Worm (Caenorhabditis elegans) whole organism, L3 larva: ENCODE results near the gene T04A8.13.

Experiments
- R02D3.7 ChIP-seq: fragments of 150-350 bp; optimal IDR thresholded peaks from 2 replicates; lab custom pipeline; 2014; ENCODE audit warnings: missing biosample characterization, missing genetic modification characterization
- ZK546.5 ChIP-seq: sonication (generic microtip); optimal IDR thresholded peaks from 2 replicates; lab custom pipeline; 2017; ENCODE audit warnings: missing biosample characterization, missing genetic modification characterization
- aly-2 ChIP-seq: fragments of 150-350 bp; optimal IDR thresholded peaks from 2 replicates; lab custom pipeline; 2014; ENCODE audit warnings: missing biosample characterization, missing genetic modification characterization
- ama-1 ChIP-seq: fragments of 150-350 bp; optimal IDR thresholded peaks from 2 replicates; lab custom pipeline; 2018
- ceh-16 ChIP-seq: sonication (generic microtip); optimal IDR thresholded peaks from 2 replicates; lab custom pipeline; 2017; ENCODE audit warnings: missing biosample characterization, missing genetic modification characterization
- ceh-28 ChIP-seq: fragments of 150-350 bp; optimal IDR thresholded peaks from 2 replicates; lab custom pipeline; 2014; ENCODE audit warnings: missing biosample characterization, missing genetic modification reagents, missing genetic modification characterization
- ceh-82 ChIP-seq: fragments of 150-350 bp; optimal IDR thresholded peaks from 2 replicates; lab custom pipeline; 2014; ENCODE audit warnings: missing biosample characterization, missing genetic modification characterization
- ceh-9 ChIP-seq: sonication (generic microtip); optimal IDR thresholded peaks from 2 replicates; lab custom pipeline; 2018; ENCODE audit warnings: missing biosample characterization, missing genetic modification characterization
- daf-12 ChIP-seq: fragments of 150-350 bp; optimal IDR thresholded peaks from 2 replicates; lab custom pipeline; 2014; ENCODE audit warnings: missing biosample characterization, missing genetic modification reagents, missing genetic modification characterization
- egl-5 ChIP-seq: fragments of 150-350 bp; optimal IDR thresholded peaks from 2 replicates; lab custom pipeline; 2017; ENCODE audit warnings: missing biosample characterization, missing genetic modification reagents, missing genetic modification characterization, inconsistent platforms
- elt-1 ChIP-seq: fragments of 150-350 bp; optimal IDR thresholded peaks from 2 replicates; lab custom pipeline; 2014; ENCODE audit warnings: missing biosample characterization, missing genetic modification characterization
- elt-2 ChIP-seq: sonication (generic microtip); optimal IDR thresholded peaks from 2 replicates; lab custom pipeline; 2016; ENCODE audit warnings: missing genetic modification reagents, mild to moderate bottlenecking, missing genetic modification characterization, missing compliant biosample characterization
- elt-3 ChIP-seq, 3 experiments: fragments of 150-350 bp in 1 of 3; sonication (generic microtip) in 2 of 3; optimal IDR thresholded peaks; 2 replicates in 2 of 3; 4 replicates in 1 of 3; lab custom pipeline; 2014 to 2017; ENCODE audit warnings: missing biosample characterization in 3 of 3, missing genetic modification characterization in 3 of 3
- eor-1 ChIP-seq, 2 experiments: fragments of 150-350 bp; optimal IDR thresholded peaks; 2 replicates each; lab custom pipeline; 2014 to 2018; ENCODE audit warnings: missing biosample characterization in 2 of 2, missing genetic modification characterization in 2 of 2
- fkh-10 ChIP-seq: sonication (generic microtip); optimal IDR thresholded peaks from 2 replicates; lab custom pipeline; 2017; ENCODE audit warnings: missing biosample characterization, missing genetic modification reagents, missing genetic modification characterization
- fkh-2 ChIP-seq: fragments of 150-350 bp; optimal IDR thresholded peaks from 2 replicates; lab custom pipeline; 2014; ENCODE audit warnings: missing biosample characterization, missing genetic modification reagents, missing genetic modification characterization
- fos-1 ChIP-seq: fragments of 150-350 bp; optimal IDR thresholded peaks from 2 replicates; lab custom pipeline; 2014; ENCODE audit warnings: missing biosample characterization, missing genetic modification characterization
- hmg-11 ChIP-seq: sonication (generic microtip); optimal IDR thresholded peaks from 2 replicates; lab custom pipeline; 2016; ENCODE audit warnings: missing genetic modification characterization, missing compliant biosample characterization
- jun-1 ChIP-seq: fragments of 150-350 bp; optimal IDR thresholded peaks from 2 replicates; lab custom pipeline; 2014; ENCODE audit warnings: missing biosample characterization, missing genetic modification reagents, missing genetic modification characterization
- lin-15B ChIP-seq: fragments of 150-350 bp; optimal IDR thresholded peaks from 2 replicates; lab custom pipeline; 2014; ENCODE audit warnings: missing biosample characterization, missing genetic modification characterization
- lin-39 ChIP-seq: fragments of 150-350 bp; optimal IDR thresholded peaks from 2 replicates; lab custom pipeline; 2018; ENCODE audit warnings: missing biosample characterization, missing genetic modification reagents, missing genetic modification characterization
- lsy-12 ChIP-seq: sonication (generic microtip); optimal IDR thresholded peaks from 2 replicates; lab custom pipeline; 2016; ENCODE audit warnings: mild to moderate bottlenecking, missing genetic modification characterization, missing compliant biosample characterization
- mdl-1 ChIP-seq: fragments of 150-350 bp; optimal IDR thresholded peaks from 2 replicates; lab custom pipeline; 2014; ENCODE audit warnings: missing biosample characterization, missing genetic modification characterization
- mml-1 ChIP-seq: fragments of 150-350 bp; sonication (generic microtip); optimal IDR thresholded peaks from 3 replicates; lab custom pipeline; 2014; ENCODE audit warnings: missing biosample characterization, missing genetic modification characterization
- nfya-1 ChIP-seq: sonication (generic microtip); optimal IDR thresholded peaks from 2 replicates; lab custom pipeline; 2017; ENCODE audit warnings: missing genetic modification characterization, mild to moderate bottlenecking, missing compliant biosample characterization, antibody characterized with exemption, moderate library complexity; ENCODE audit not compliant: insufficient read depth
- nhr-11 ChIP-seq: fragments of 150-350 bp; optimal IDR thresholded peaks from 2 replicates; lab custom pipeline; 2014; ENCODE audit warnings: missing biosample characterization, missing genetic modification characterization
- nhr-12 ChIP-seq: fragments of 150-350 bp; optimal IDR thresholded peaks from 2 replicates; lab custom pipeline; 2014; ENCODE audit warnings: missing biosample characterization, missing genetic modification characterization
- nhr-23 ChIP-seq: fragments of 150-350 bp; optimal IDR thresholded peaks from 2 replicates; lab custom pipeline; 2014; ENCODE audit warnings: missing biosample characterization, missing genetic modification reagents, missing genetic modification characterization
- nhr-237 ChIP-seq: fragments of 150-350 bp; optimal IDR thresholded peaks from 2 replicates; lab custom pipeline; 2014; ENCODE audit warnings: missing biosample characterization, missing genetic modification characterization
- nhr-25 ChIP-seq: sonication (generic microtip); optimal IDR thresholded peaks from 2 replicates; lab custom pipeline; 2017; ENCODE audit warnings: missing biosample characterization, missing genetic modification characterization
- nhr-28 ChIP-seq: fragments of 150-350 bp; optimal IDR thresholded peaks from 2 replicates; lab custom pipeline; 2014; ENCODE audit warnings: missing biosample characterization, missing genetic modification characterization
- nhr-43 ChIP-seq: sonication (generic microtip); optimal IDR thresholded peaks from 2 replicates; lab custom pipeline; 2016; ENCODE audit warnings: mild to moderate bottlenecking, missing genetic modification characterization, missing compliant biosample characterization; ENCODE audit not compliant: poor library complexity, severe bottlenecking
- nhr-67 ChIP-seq: fragments of 150-350 bp; optimal IDR thresholded peaks from 2 replicates; lab custom pipeline; 2014; ENCODE audit warnings: missing biosample characterization, missing genetic modification characterization
- nhr-76 ChIP-seq: fragments of 150-350 bp; sonication (generic microtip); optimal IDR thresholded peaks from 5 replicates; lab custom pipeline; 2014; ENCODE audit warnings: missing biosample characterization, missing genetic modification characterization
- nhr-77 ChIP-seq: fragments of 150-350 bp; optimal IDR thresholded peaks from 2 replicates; lab custom pipeline; 2014; ENCODE audit warnings: missing biosample characterization, missing genetic modification characterization
- pha-4 ChIP-seq: fragments of 150-350 bp; optimal IDR thresholded peaks from 2 replicates; lab custom pipeline; 2014; ENCODE audit warnings: missing biosample characterization, missing genetic modification reagents, missing genetic modification characterization
- pqm-1 ChIP-seq: fragments of 150-350 bp; optimal IDR thresholded peaks from 2 replicates; lab custom pipeline; 2017; ENCODE audit warnings: missing biosample characterization, missing genetic modification characterization, inconsistent platforms
- sea-2 ChIP-seq: fragments of 150-350 bp; sonication (generic microtip); optimal IDR thresholded peaks from 4 replicates; lab custom pipeline; 2014; ENCODE audit warnings: missing biosample characterization, missing genetic modification reagents, missing genetic modification characterization
- skn-1 ChIP-seq: fragments of 150-350 bp; optimal IDR thresholded peaks from 2 replicates; lab custom pipeline; 2014; ENCODE audit warnings: missing biosample characterization, missing genetic modification characterization
- tbx-2 ChIP-seq: sonication (generic microtip); optimal IDR thresholded peaks from 2 replicates; lab custom pipeline; 2016; ENCODE audit warnings: mild to moderate bottlenecking, missing genetic modification characterization, missing compliant biosample characterization
- unc-39 ChIP-seq: sonication (generic microtip); optimal IDR thresholded peaks from 4 replicates; lab custom pipeline; 2017; ENCODE audit warnings: missing biosample characterization, missing genetic modification characterization
- unc-62 ChIP-seq: fragments of 150-350 bp; sonication (generic microtip); optimal IDR thresholded peaks from 4 replicates; lab custom pipeline; 2014; ENCODE audit warnings: missing biosample characterization, missing genetic modification reagents, missing genetic modification characterization
- zag-1 ChIP-seq: fragments of 150-350 bp; optimal IDR thresholded peaks from 2 replicates; lab custom pipeline; 2014; ENCODE audit warnings: missing biosample characterization, missing genetic modification characterization
- ztf-11 ChIP-seq: fragments of 150-350 bp; optimal IDR thresholded peaks from 2 replicates; lab custom pipeline; 2014; ENCODE audit warnings: missing biosample characterization, missing genetic modification characterization
- ztf-4 ChIP-seq: fragments of 150-350 bp; optimal IDR thresholded peaks from 2 replicates; lab custom pipeline; 2014; ENCODE audit warnings: missing biosample characterization, missing genetic modification characterization

Gene T04A8.13

DNA sequence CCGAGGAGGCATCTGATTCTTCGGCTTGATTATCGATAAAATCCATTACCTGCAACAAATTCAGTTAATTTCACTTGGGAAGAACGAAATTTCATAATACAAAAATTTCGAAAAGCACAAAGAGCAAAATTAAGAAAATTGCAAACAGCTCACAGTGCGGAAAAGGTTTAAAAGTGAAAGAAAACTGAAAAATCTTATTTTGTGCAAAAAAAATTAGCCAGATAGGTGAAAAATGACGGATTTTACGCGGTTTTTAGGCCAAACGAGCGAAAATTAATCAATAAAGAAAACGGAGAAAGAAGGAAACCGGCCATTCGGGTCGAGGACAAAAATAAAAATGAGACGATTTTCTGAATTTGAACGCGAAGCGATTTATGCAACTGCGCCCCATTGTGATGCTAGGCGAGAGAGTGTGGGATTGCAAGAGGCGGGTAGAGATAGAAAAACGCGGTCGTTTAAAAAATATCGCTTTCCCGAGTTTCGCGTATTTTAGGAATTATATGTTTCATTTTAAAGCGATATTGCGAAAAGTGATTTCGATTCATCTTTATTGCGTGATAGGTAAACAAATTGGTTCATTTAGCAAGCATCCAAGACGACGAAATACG lies 13.9 kb downstream of the T04A8.13 start, which contains the start of gene emb-5:
Gene emb-5 (minus strand): TSS at position 51 of the 608 bp plus-strand sequence.
- no peak for TF ChIP-seq fos-1 (tag; lab: Kevin White, UChicago)
- TF ChIP-seq ceh-9 (tag; lab: Kevin White, UChicago): no peak
- no peak for TF ChIP-seq eor-1 (tag; optimal IDR thresholded peaks at IDR 0.05; lab: Kevin White, UChicago)
- TF ChIP-seq nhr-237 (tag; lab: Kevin White, UChicago): no peak
- TF ChIP-seq nhr-23: peak; percentile 53
- TF ChIP-seq nhr-28 (tag; lab: Kevin White, UChicago): no peak
- TF ChIP-seq fkh-10 (GFP tag; lab: Kevin White, UChicago): no peak
- TF ChIP-seq fkh-2 (tag; lab: Kevin White, UChicago): no peak
- no peak for TF ChIP-seq sea-2 (GFP tag; lab: Kevin White, UChicago)
- peak; percentile 25 for TF ChIP-seq hmg-11 (tag; lab: Kevin White, UChicago)
- TF ChIP-seq lin-15B (tag; lab: Kevin White, UChicago): peak; percentile 81
- TF ChIP-seq tbx-2 (tag; lab: Kevin White, UChicago): no peak
- TF ChIP-seq aly-2 (tag; lab: Kevin White, UChicago): no peak
- TF ChIP-seq egl-5 (tag; lab: Kevin White, UChicago): peak; percentile 35
- peak; percentile 54 for TF ChIP-seq nhr-25 (tag; lab: Kevin White, UChicago)
- peak; percentile 73 for TF ChIP-seq lin-39 (tag; lab: Kevin White, UChicago)
- no peak for TF ChIP-seq ztf-4
- TF ChIP-seq nhr-43: peak; percentile 3
- TF ChIP-seq nhr-11 (tag; lab: Kevin White, UChicago): no peak
- TF ChIP-seq ceh-82 (tag; lab: Kevin White, UChicago): no peak
- no peak for TF ChIP-seq elt-3 (tag; optimal IDR thresholded peaks at IDR 0.05; lab: Kevin White, UChicago)
- TF ChIP-seq ztf-11: no peak
- TF ChIP-seq lsy-12 (tag; lab: Kevin White, UChicago): no peak
- TF ChIP-seq nhr-76 (tag; lab: Kevin White, UChicago): no peak
- TF ChIP-seq unc-62 (GFP tag; lab: Kevin White, UChicago): no peak
- no peak for TF ChIP-seq jun-1 (tag; lab: Kevin White, UChicago)
- no peak for TF ChIP-seq elt-2 (tag; lab: Kevin White, UChicago)
- TF ChIP-seq ZK546.5 (tag; lab: Kevin White, UChicago): no peak
- no peak for TF ChIP-seq ceh-16
- TF ChIP-seq mdl-1 (tag; lab: Kevin White, UChicago): no peak
- TF ChIP-seq pqm-1 (tag; lab: Kevin White, UChicago): no peak
- no peak for TF ChIP-seq nhr-12 (tag; lab: Kevin White, UChicago)
- no peak for TF ChIP-seq zag-1
- peak; percentile 58 for TF ChIP-seq R02D3.7 (tag; lab: Kevin White, UChicago)

DNA sequence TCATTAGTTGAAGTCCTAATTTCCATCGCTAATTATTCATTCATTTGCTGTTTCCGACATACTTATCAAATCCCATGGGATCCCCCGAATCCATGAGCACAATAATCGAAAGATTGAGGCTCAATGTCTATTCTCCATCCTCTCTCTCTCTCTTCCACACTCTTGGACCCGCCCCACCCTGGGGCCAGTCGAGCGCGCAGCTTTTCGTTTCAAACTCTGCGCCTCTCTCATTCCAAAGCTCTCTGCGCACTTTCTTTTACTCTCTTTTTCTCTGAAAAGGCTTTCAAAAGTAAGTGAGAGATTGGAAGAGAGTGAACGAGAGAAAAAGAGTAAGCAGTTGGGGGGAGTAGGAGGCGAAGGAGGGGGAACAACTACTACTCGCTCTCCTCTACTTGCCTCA lies 15.0 kb downstream of the T04A8.13 start, which contains the start of gene acy-1:
Gene acy-1 (plus strand): TSS at position 346 of the 400 bp plus-strand sequence.
- no peak for TF ChIP-seq unc-39 (tag; lab: Kevin White, UChicago)
- TF ChIP-seq egl-5 (tag; lab: Kevin White, UChicago): peak; percentile 91
- peak; percentile 1 for TF ChIP-seq ceh-28 (tag; lab: Kevin White, UChicago)
- peak; percentile 7 for TF ChIP-seq unc-62 (GFP tag; lab: Kevin White, UChicago)
- no peak for TF ChIP-seq fkh-2 (tag; lab: Kevin White, UChicago)
- TF ChIP-seq nhr-237 (tag; lab: Kevin White, UChicago): no peak
- no peak for TF ChIP-seq mdl-1 (tag; lab: Kevin White, UChicago)
- TF ChIP-seq elt-1 (tag; lab: Kevin White, UChicago): peak; percentile 46
- TF ChIP-seq eor-1 (tag; optimal IDR thresholded peaks at IDR 0.05; lab: Kevin White, UChicago): no peak
- peak; percentile 91 for TF ChIP-seq lin-39 (tag; lab: Kevin White, UChicago)
- TF ChIP-seq elt-3 (tag; optimal IDR thresholded peaks at IDR 0.05; lab: Kevin White, UChicago): no peak
- TF ChIP-seq fos-1 (tag; lab: Kevin White, UChicago): no peak
- TF ChIP-seq ZK546.5 (tag; lab: Kevin White, UChicago): no peak
- peak; percentile 48 for TF ChIP-seq nhr-23
- no peak for TF ChIP-seq nhr-12 (tag; lab: Kevin White, UChicago)
- no peak for TF ChIP-seq aly-2 (tag; lab: Kevin White, UChicago)
- TF ChIP-seq jun-1 (tag; lab: Kevin White, UChicago): no peak
- TF ChIP-seq pqm-1 (tag; lab: Kevin White, UChicago): no peak
- no peak for TF ChIP-seq daf-12
- TF ChIP-seq ceh-82 (tag; lab: Kevin White, UChicago): no peak
- TF ChIP-seq nhr-11 (tag; lab: Kevin White, UChicago): peak; percentile 59
- no peak for TF ChIP-seq nhr-67 (tag; lab: Kevin White, UChicago)
- no peak for TF ChIP-seq sea-2 (GFP tag; lab: Kevin White, UChicago)
- TF ChIP-seq nhr-76 (tag; lab: Kevin White, UChicago): no peak
- TF ChIP-seq mml-1 (tag; lab: Kevin White, UChicago): no peak
- TF ChIP-seq nhr-77 (tag; lab: Kevin White, UChicago): no peak
- TF ChIP-seq nfya-1: peak; percentile 93
- TF ChIP-seq tbx-2 (tag; lab: Kevin White, UChicago): peak; percentile 21
- peak; percentile 78 for TF ChIP-seq pha-4 (tag; lab: Kevin White, UChicago)
- no peak for TF ChIP-seq ztf-11
- no peak for TF ChIP-seq zag-1
- peak; percentile 23 for TF ChIP-seq fkh-10 (GFP tag; lab: Kevin White, UChicago)
- TF ChIP-seq nhr-28 (tag; lab: Kevin White, UChicago): no peak
- peak; percentile 79 for TF ChIP-seq lin-15B (tag; lab: Kevin White, UChicago)
- TF ChIP-seq R02D3.7 (tag; lab: Kevin White, UChicago): peak; percentile 8
- no peak for TF ChIP-seq ztf-4
- no peak for TF ChIP-seq skn-1
- no peak for TF ChIP-seq nhr-43
- no peak for TF ChIP-seq lsy-12 (tag; lab: Kevin White, UChicago)
- no peak for TF ChIP-seq nhr-25 (tag; lab: Kevin White, UChicago)
- no peak for TF ChIP-seq ceh-16
- TF ChIP-seq ama-1: no peak
- peak; percentile 93 for TF ChIP-seq hmg-11 (tag; lab: Kevin White, UChicago)
